Fruit fly (Drosophila melanogaster): ENCODE measurements around the gene Aven.

Aven gene

dm6 chrX:12665112-12665795 lies 35.8 kb upstream of the Aven start (continued):
- TF ChIP-seq Awh (GFP tag; IDR thresholded peaks at IDR 0.05) (peak; percentile 91), CG15601 (tag; optimal IDR thresholded peaks at IDR 0.05) (peak; percentile 80), CG2129 (GFP tag; IDR thresholded peaks at IDR 0.05; ENCODE audit: partially characterized antibody) (no peak), CG4424 (GFP tag; optimal IDR thresholded peaks at IDR 0.05) (peak; percentile 83), TFAM (GFP tag; optimal IDR thresholded peaks at IDR 0.05) (peak; percentile 54), dm (GFP tag; optimal IDR thresholded peaks at IDR 0.05) (no peak), CG14667 (GFP tag; IDR thresholded peaks at IDR 0.05) (peak; percentile 91), tup (GFP tag; optimal IDR thresholded peaks at IDR 0.05) (peak; percentile 51), CG6254 (GFP tag; optimal IDR thresholded peaks at IDR 0.05) (peak; percentile 75), CG10462 (GFP tag; optimal IDR thresholded peaks at IDR 0.05) (peak; percentile 74), dimm (GFP tag; IDR thresholded peaks at IDR 0.05) (no peak; the same call in 1 of the 2 replicates), Ets65A (GFP tag) (peak; percentile 91), shn (GFP tag; optimal IDR thresholded peaks at IDR 0.05) (no peak), pb (GFP tag; optimal IDR thresholded peaks at IDR 0.05) (peak; percentile 16), CTCF (GFP tag; optimal IDR thresholded peaks at IDR 0.05) (peak; percentile 32), CG3847 (GFP tag; IDR thresholded peaks at IDR 0.05) (peak; percentile 90), BEAF-32 (GFP tag; optimal IDR thresholded peaks at IDR 0.05) (no peak), PHDP (tag; optimal IDR thresholded peaks at IDR 0.05) (peak; percentile 88), Optix (GFP tag; IDR thresholded peaks at IDR 0.05) (peak; percentile 84), CG12155 (GFP tag; optimal IDR thresholded peaks at IDR 0.05) (peak; percentile 88), CG6765 (GFP tag; optimal IDR thresholded peaks at IDR 0.05) (peak; percentile 68), CoRest (tag; optimal IDR thresholded peaks at IDR 0.05) (peak; percentile 91), dysf (GFP tag; IDR thresholded peaks at IDR 0.05) (peak; percentile 94), eve (GFP tag; optimal IDR thresholded peaks at IDR 0.05) (peak in 1 of 2 experiments; percentile 90), CG16863 (GFP tag; optimal IDR thresholded peaks at IDR 0.05) (peak; percentile 36), CG10321 (GFP tag; IDR thresholded peaks at IDR 0.05) (peak; percentile 92), CG7357 (GFP tag; IDR thresholded peaks at IDR 0.05) (peak; percentile 80), fru (optimal IDR thresholded peaks at IDR 0.05) (no peak), CG2120 (GFP tag; optimal IDR thresholded peaks at IDR 0.05) (peak; percentile 79), nmo (GFP tag; optimal IDR thresholded peaks at IDR 0.05) (peak; percentile 92), Ada2b (GFP tag; IDR thresholded peaks at IDR 0.05) (peak; percentile 87), CG32767 (GFP tag; IDR thresholded peaks at IDR 0.05) (peak; percentile 88), Atf6 (GFP tag; IDR thresholded peaks at IDR 0.05) (peak; percentile 88), btn (GFP tag; optimal IDR thresholded peaks at IDR 0.05) (no peak), Xrp1 (GFP tag; IDR thresholded peaks at IDR 0.05) (peak; percentile 95), Drgx (GFP tag; IDR thresholded peaks at IDR 0.05) (peak; percentile 95), Xbp1 (GFP tag; optimal IDR thresholded peaks at IDR 0.05) (peak; percentile 85), Nf-YA (GFP tag; IDR thresholded peaks at IDR 0.05) (peak; percentile 73), CG7928 (GFP tag; optimal IDR thresholded peaks at IDR 0.05) (peak; percentile 34), Eip74EF (GFP tag; optimal IDR thresholded peaks at IDR 0.05) (peak in 1 of 2 experiments; percentile 74), CG9932 (GFP tag; IDR thresholded peaks at IDR 0.05) (peak; percentile 94), Fer1 (GFP tag; optimal IDR thresholded peaks at IDR 0.05) (peak; percentile 81), MESR4 (GFP tag; optimal IDR thresholded peaks at IDR 0.05) (peak; percentile 16), repo (GFP tag; optimal IDR thresholded peaks at IDR 0.05) (peak; percentile 9), CG12391 (tag; optimal IDR thresholded peaks at IDR 0.05) (peak; percentile 92), peb (GFP tag; IDR thresholded peaks at IDR 0.05) (peak; percentile 82), CG17568 (GFP tag; optimal IDR thresholded peaks at IDR 0.05) (peak; percentile 85), Six4 (GFP tag; optimal IDR thresholded peaks at IDR 0.05) (peak; percentile 80), ro (GFP tag; IDR thresholded peaks at IDR 0.05) (peak; percentile 82), Camta (GFP tag; optimal IDR thresholded peaks at IDR 0.05) (peak; percentile 35), CG12659 (GFP tag; optimal IDR thresholded peaks at IDR 0.05) (peak; percentile 93)
